Fruit fly (Drosophila melanogaster): ENCODE data around the gene obst-E.

The obst-E gene

DNA sequence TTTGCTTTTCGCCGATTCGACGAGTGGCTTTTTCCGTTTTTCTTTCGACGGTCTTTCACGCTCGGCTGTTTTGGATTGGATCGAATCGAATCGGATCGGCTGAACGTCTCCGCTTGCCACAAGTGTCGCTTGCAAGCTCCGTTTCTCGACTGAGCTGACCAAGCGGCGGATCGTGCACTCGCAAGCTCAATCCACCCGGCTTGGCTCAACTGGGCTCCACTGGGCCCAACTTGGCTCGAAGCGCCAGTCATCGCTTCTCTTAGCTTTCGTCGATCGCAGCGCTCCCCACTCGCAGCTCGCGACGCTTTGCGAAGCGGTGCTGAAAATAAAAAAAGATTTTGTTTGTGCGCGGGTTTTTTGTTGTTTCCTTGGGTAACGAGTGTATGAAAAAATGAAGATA lies 25.2 kb downstream of the obst-E start (continued):
- TF ChIP-seq unpg (GFP tag; optimal IDR thresholded peaks at IDR 0.05) (no peak), Drgx (GFP tag; IDR thresholded peaks at IDR 0.05) (peak; percentile 49; the same call in 1 of the 2 replicates), z (GFP tag; IDR thresholded peaks at IDR 0.05) (peak; percentile 66; the same call in 1 of the 3 replicates), CG11504 (tag; optimal IDR thresholded peaks at IDR 0.05) (peak; percentile 9), dati (GFP tag; IDR thresholded peaks at IDR 0.05) (no peak), CG6791 (GFP tag; IDR thresholded peaks at IDR 0.05; ENCODE audit: partially characterized antibody) (no peak), CG32532 (GFP tag; IDR thresholded peaks at IDR 0.05) (peak; percentile 40; the same call in 1 of the 2 replicates), Spps (tag; optimal IDR thresholded peaks at IDR 0.05) (no peak), Dp (GFP tag; optimal IDR thresholded peaks at IDR 0.05) (no peak), unc-4 (GFP tag; IDR thresholded peaks at IDR 0.05; ENCODE audit: partially characterized antibody) (no peak), zf30C (GFP tag; optimal IDR thresholded peaks at IDR 0.05) (no peak), knrl (GFP tag; IDR thresholded peaks at IDR 0.05; ENCODE audit: partially characterized antibody) (no peak), crp (GFP tag; optimal IDR thresholded peaks at IDR 0.05) (no peak), CG7556 (GFP tag; optimal IDR thresholded peaks at IDR 0.05) (no peak), CG10565 (GFP tag; optimal IDR thresholded peaks at IDR 0.05) (no peak), Fer3 (tag; optimal IDR thresholded peaks at IDR 0.05) (no peak), fd64A (GFP tag; optimal IDR thresholded peaks at IDR 0.05) (no peak), mam (GFP tag; optimal IDR thresholded peaks at IDR 0.05) (no peak), zfh1 (GFP tag; IDR thresholded peaks at IDR 0.05) (no peak), D (optimal IDR thresholded peaks at IDR 0.05) (no peak), D (GFP tag; optimal IDR thresholded peaks at IDR 0.05) (no peak), CG5953 (GFP tag; IDR thresholded peaks at IDR 0.05) (0 out of 2 replicates have a peak, but pooled peaks have one; percentile 7), Hmx (GFP tag; optimal IDR thresholded peaks at IDR 0.05) (no peak), Dad (GFP tag; optimal IDR thresholded peaks at IDR 0.05) (no peak), gcm (GFP tag; optimal IDR thresholded peaks at IDR 0.05) (no peak), CG13123 (GFP tag; optimal IDR thresholded peaks at IDR 0.05) (no peak), tgo (GFP tag; IDR thresholded peaks at IDR 0.05) (no peak), bowl (GFP tag; IDR thresholded peaks at IDR 0.05) (no peak), Med (GFP tag) (peak; percentile 9), CG8290 (GFP tag; optimal IDR thresholded peaks at IDR 0.05) (no peak), CG8290 (tag; optimal IDR thresholded peaks at IDR 0.05) (no peak), fd3F (GFP tag; optimal IDR thresholded peaks at IDR 0.05) (no peak), otp (GFP tag; IDR thresholded peaks at IDR 0.05) (0 out of 3 replicates have a peak, but pooled peaks have one; percentile 20), CG10543 (GFP tag; optimal IDR thresholded peaks at IDR 0.05) (peak; percentile 12), Mrtf (GFP tag; IDR thresholded peaks at IDR 0.05) (no peak), CG4404 (GFP tag; IDR thresholded peaks at IDR 0.05) (no peak), CG3407 (GFP tag; optimal IDR thresholded peaks at IDR 0.05) (no peak), CG13287 (GFP tag; IDR thresholded peaks at IDR 0.05; ENCODE audit: partially characterized antibody) (peak; percentile 12; the same call in 1 of the 2 replicates), vvl (GFP tag; IDR thresholded peaks at IDR 0.05) (0 out of 2 replicates have a peak, but pooled peaks have one; percentile 28), ara (GFP tag; IDR thresholded peaks at IDR 0.05) (no peak), hb (GFP tag; IDR thresholded peaks at IDR 0.05; ENCODE audit: partially characterized antibody) (0 out of 3 replicates have a peak, but pooled peaks have one; percentile 37), Ets97D (GFP tag; optimal IDR thresholded peaks at IDR 0.05) (no peak), chinmo (GFP tag; IDR thresholded peaks at IDR 0.05; ENCODE audit: partially characterized antibody) (peak; percentile 62; the same call in 1 of the 4 replicates), CG4730 (GFP tag; IDR thresholded peaks at IDR 0.05) (no peak), row (GFP tag; IDR thresholded peaks at IDR 0.05) (no peak), danr (GFP tag; IDR thresholded peaks at IDR 0.05) (no peak), Tbp (GFP tag; optimal IDR thresholded peaks at IDR 0.05) (no peak), Myb (GFP tag; optimal IDR thresholded peaks at IDR 0.05) (no peak), Poxn (GFP tag; IDR thresholded peaks at IDR 0.05) (no peak), ci (GFP tag; IDR thresholded peaks at IDR 0.05) (0 out of 3 replicates have a peak, but pooled peaks have one; percentile 33), sima (GFP tag; optimal IDR thresholded peaks at IDR 0.05) (no peak), CG8089 (GFP tag; optimal IDR thresholded peaks at IDR 0.05) (no peak)

Data from whole organism, embryonic.